Fruit fly (Drosophila melanogaster): ENCODE measurements around the gene CG6527.

DNA sequence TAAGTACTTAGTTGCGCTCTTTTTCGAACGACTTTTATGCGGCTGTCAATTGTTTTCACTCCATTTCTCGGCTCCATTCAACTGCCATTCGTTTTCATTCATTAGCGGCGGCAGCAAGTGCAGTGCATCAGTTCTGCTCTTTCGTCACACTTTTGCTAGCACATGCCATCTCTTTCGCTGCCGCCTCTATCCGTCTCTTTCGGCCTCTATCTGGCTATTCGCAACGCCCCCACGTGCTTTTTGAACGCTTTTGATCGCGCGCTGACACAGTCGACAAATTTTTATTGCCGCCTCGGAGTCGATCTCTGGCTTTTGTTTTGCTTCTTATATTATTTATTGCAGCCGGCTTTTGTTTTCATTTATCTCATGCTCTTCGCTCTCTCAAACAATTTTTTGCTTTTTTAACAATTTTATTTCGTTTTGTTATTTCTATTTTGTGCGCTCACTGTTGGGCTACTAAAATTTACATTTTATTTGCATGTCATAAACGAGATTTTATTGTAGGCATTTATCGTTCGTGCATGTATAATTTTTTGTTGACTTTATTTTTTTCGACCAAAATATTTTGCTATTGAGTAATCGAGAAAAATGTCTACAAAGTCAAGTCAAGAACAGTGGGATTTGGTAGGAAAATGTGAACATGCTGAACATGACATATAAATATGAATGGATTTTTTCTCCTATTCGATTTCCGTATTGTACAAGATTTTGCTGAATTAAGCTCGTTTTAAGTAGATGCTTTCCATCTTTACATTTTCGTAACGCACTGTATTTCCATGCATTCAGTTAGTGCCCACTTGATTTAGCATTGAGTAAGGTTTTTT lies 36.3 kb downstream of the CG6527 start:
- no peak for TF ChIP-seq cyc (GFP tag; optimal IDR thresholded peaks at IDR 0.05)
- TF ChIP-seq CG3919 (GFP tag; optimal IDR thresholded peaks at IDR 0.05), result no peak
- TF ChIP-seq CG3032 (tag; optimal IDR thresholded peaks at IDR 0.05), result no peak
- TF ChIP-seq CG7368 (GFP tag; optimal IDR thresholded peaks at IDR 0.05), result no peak
- 0 out of 3 replicates have a peak, but pooled peaks have one; percentile 22 for TF ChIP-seq CG6163 (GFP tag; IDR thresholded peaks at IDR 0.05)
- TF ChIP-seq Lpt (GFP tag; optimal IDR thresholded peaks at IDR 0.05), result no peak
- TF ChIP-seq Ets96B (tag; optimal IDR thresholded peaks at IDR 0.05), result no peak
- TF ChIP-seq CG11762 (GFP tag; optimal IDR thresholded peaks at IDR 0.05; ENCODE audit: insufficient read depth), result no peak
- no peak for TF ChIP-seq CG31627 (GFP tag; optimal IDR thresholded peaks at IDR 0.05)
- TF ChIP-seq CG8319 (GFP tag; optimal IDR thresholded peaks at IDR 0.05), result no peak
- no peak for TF ChIP-seq pdm3 (GFP tag; optimal IDR thresholded peaks at IDR 0.05)
- TF ChIP-seq fkh (GFP tag; optimal IDR thresholded peaks at IDR 0.05), result no peak

Measured in whole organism, prepupa.